Worm (Caenorhabditis elegans): Measurements from ENCODE around the gene H01G02.4.

DNA sequence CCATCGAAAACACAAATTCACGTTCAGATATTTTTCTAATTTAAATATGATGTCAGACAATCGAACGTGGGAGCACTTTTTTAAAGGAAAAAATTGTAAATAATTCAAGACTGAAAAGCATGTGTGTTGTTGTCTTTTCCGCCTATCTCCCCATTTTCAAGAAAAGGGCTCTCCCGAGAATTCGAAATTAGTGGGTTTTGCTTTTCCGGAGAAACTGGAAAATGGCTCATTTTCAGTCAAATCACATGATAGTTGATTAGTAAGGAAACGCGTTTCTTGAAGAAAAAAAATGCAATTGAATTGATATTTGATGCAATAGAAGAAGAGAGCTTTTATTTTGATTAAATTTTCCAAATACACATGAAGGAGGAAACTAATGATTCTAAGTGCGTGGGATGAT lies 43.1 kb downstream of the H01G02.4 start:
- no peak for TF ChIP-seq elt-1 (tag; optimal IDR thresholded peaks at IDR 0.05)
- no peak for TF ChIP-seq egl-27 (tag; optimal IDR thresholded peaks at IDR 0.05)
- no peak for TF ChIP-seq fkh-2 (tag; optimal IDR thresholded peaks at IDR 0.05)
- no peak for TF ChIP-seq lin-39 (tag; optimal IDR thresholded peaks at IDR 0.05)
- TF ChIP-seq unc-62 (GFP tag; optimal IDR thresholded peaks at IDR 0.05) = no peak
- no peak for TF ChIP-seq nfya-1 (tag; optimal IDR thresholded peaks at IDR 0.05; ENCODE audit: insufficient read depth)
- no peak for TF ChIP-seq snpc-4 (tag; optimal IDR thresholded peaks at IDR 0.05)
- no peak for TF ChIP-seq nhr-25 (tag; optimal IDR thresholded peaks at IDR 0.05)
- TF ChIP-seq daf-12 (tag; optimal IDR thresholded peaks at IDR 0.05) = no peak
